Worm (Caenorhabditis elegans) whole organism, L1 larva: ENCODE results near the gene btf-1.

Source experiments
- aly-2 ChIP-seq: fragments of 150-350 bp; optimal IDR thresholded peaks from 2 replicates; lab custom pipeline; 2014; ENCODE audit warnings: missing biosample characterization, missing genetic modification characterization
- nhr-84 ChIP-seq: sonication (generic microtip); optimal IDR thresholded peaks from 2 replicates; lab custom pipeline; 2017; ENCODE audit warnings: missing biosample characterization, missing genetic modification characterization
- sup-37 ChIP-seq: fragments of 200-800 bp; sonication (Bioruptor generic); optimal IDR thresholded peaks from 2 replicates; lab custom pipeline; 2018; ENCODE audit warnings: mild to moderate bottlenecking, missing genetic modification characterization, missing compliant biosample characterization

ce11 chrII:13235289-13235688 lies 35.3 kb downstream of the btf-1 start, which contains the start of gene flp-16:
- TF ChIP-seq sup-37 (GFP tag; lab: Kevin White, UChicago) (no peak), aly-2 (no peak), nhr-84 (tag; lab: Kevin White, UChicago) (no peak)
